Worm (Caenorhabditis elegans) whole organism, midembryonic: ENCODE data around the gene mec-12.

Experiments used
- T22C8.4 ChIP-seq: fragments of 200-800 bp; sonication (Bioruptor generic); IDR thresholded peaks from 2 replicates; pipeline ENCODE4 v1.3.6; 2022; ENCODE audit warnings: missing genetic modification characterization, missing compliant biosample characterization
- cog-1 ChIP-seq: sonication (generic microtip); optimal IDR thresholded peaks from 2 replicates; lab custom pipeline; 2016; ENCODE audit warnings: missing genetic modification characterization, missing compliant biosample characterization
- flt-1 ChIP-seq: fragments of 200-800 bp; sonication (Bioruptor generic); IDR thresholded peaks from 2 replicates; pipeline ENCODE4 v1.3.6; 2022; ENCODE audit warnings: missing genetic modification characterization, missing compliant biosample characterization
- klf-2 ChIP-seq: fragments of 200-800 bp; sonication (Bioruptor generic); conservative IDR thresholded peaks from 2 replicates; pipeline ENCODE4 v1.3.6; 2022; ENCODE audit warnings: missing genetic modification reagents, missing genetic modification characterization, missing compliant biosample characterization
- med-1 ChIP-seq: sonication (generic microtip); optimal IDR thresholded peaks from 2 replicates; lab custom pipeline; 2017; ENCODE audit warnings: missing genetic modification characterization, mild to moderate bottlenecking, missing compliant biosample characterization, antibody characterized with exemption, missing genetic modification reagents; ENCODE audit not compliant: insufficient read depth
- ref-1 ChIP-seq: fragments of 200-800 bp; sonication (Bioruptor generic); conservative IDR thresholded peaks from 2 replicates; pipeline ENCODE4 v1.3.6; 2022; ENCODE audit warnings: missing genetic modification reagents, missing genetic modification characterization, missing compliant biosample characterization
- tab-1 ChIP-seq: fragments of 200-800 bp; sonication (Bioruptor generic); IDR thresholded peaks from 2 replicates; pipeline ENCODE4 v1.3.6; 2022; ENCODE audit warnings: missing genetic modification characterization, missing compliant biosample characterization
- ztf-23 ChIP-seq: fragments of 200-800 bp; sonication (Bioruptor generic); IDR thresholded peaks from 2 replicates; pipeline ENCODE4 v1.3.6; 2022; ENCODE audit warnings: missing genetic modification reagents, missing genetic modification characterization, missing compliant biosample characterization
- ztf-29 ChIP-seq: fragments of 200-800 bp; sonication (Bioruptor generic); IDR thresholded peaks from 2 replicates; pipeline ENCODE4 v1.3.6; 2022; ENCODE audit warnings: missing genetic modification reagents, missing genetic modification characterization, missing compliant biosample characterization

The mec-12 gene

DNA sequence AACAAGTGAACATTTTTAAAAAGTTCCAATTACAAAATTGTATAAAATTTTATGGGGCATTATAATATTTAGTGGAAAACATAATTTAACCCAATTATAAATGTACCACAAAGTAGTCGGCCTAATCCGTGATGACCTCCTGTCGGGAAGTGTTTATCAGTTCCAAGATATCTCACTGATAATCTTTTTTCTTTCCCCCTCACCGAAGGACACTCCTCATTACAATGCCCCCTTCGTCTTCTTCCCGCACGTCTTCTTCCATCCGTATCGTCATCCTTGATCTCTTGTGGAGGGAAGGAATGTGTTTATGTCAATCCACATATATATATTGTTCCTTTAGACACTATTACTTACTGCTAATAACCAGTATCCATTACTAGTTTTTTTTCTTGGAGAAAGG is 26.3 kb upstream of the mec-12 start, which contains the start of gene R148.5:
Gene R148.5 (plus strand): TSS at position 331 of the 400 bp plus-strand sequence.
- TF ChIP-seq ref-1 (GFP tag; lab: Robert Waterston, UW): no peak
- TF ChIP-seq flt-1 (GFP tag; lab: Robert Waterston, UW): no peak
- no peak for TF ChIP-seq tab-1 (GFP tag; lab: Robert Waterston, UW)
- TF ChIP-seq ztf-29 (GFP tag; lab: Robert Waterston, UW): no peak
- no peak for TF ChIP-seq ztf-23
- no peak for TF ChIP-seq med-1 (GFP tag; lab: Kevin White, UChicago)
- TF ChIP-seq cog-1: no peak
- no peak for TF ChIP-seq T22C8.4
- no peak for TF ChIP-seq klf-2

ce11 chrIII:3163448-3163847 is 24.4 kb upstream of the mec-12 start:
- TF ChIP-seq tab-1 (GFP tag; lab: Robert Waterston, UW): no peak
- TF ChIP-seq ztf-29 (GFP tag; lab: Robert Waterston, UW): no peak
- no peak for TF ChIP-seq ref-1 (GFP tag; lab: Robert Waterston, UW)
- no peak for TF ChIP-seq klf-2
- TF ChIP-seq flt-1 (GFP tag; lab: Robert Waterston, UW): no peak
- TF ChIP-seq T22C8.4: no peak
- TF ChIP-seq cog-1: no peak
- no peak for TF ChIP-seq ztf-23
- no peak for TF ChIP-seq med-1 (GFP tag; lab: Kevin White, UChicago)

- TF ChIP-seq cog-1: no peak
- no peak for TF ChIP-seq klf-2
- no peak for TF ChIP-seq ztf-29 (GFP tag; lab: Robert Waterston, UW)
- no peak for TF ChIP-seq tab-1 (GFP tag; lab: Robert Waterston, UW)
- TF ChIP-seq ztf-23: no peak
- TF ChIP-seq T22C8.4: no peak
- TF ChIP-seq flt-1 (GFP tag; lab: Robert Waterston, UW): no peak
- no peak for TF ChIP-seq ref-1 (GFP tag; lab: Robert Waterston, UW)
- no peak for TF ChIP-seq med-1 (GFP tag; lab: Kevin White, UChicago)
These were observed 22.6 kb upstream of the mec-12 start for ce11 chrIII:3161600-3161999.

- no peak for TF ChIP-seq ztf-23
- no peak for TF ChIP-seq ref-1 (GFP tag; lab: Robert Waterston, UW)
- no peak for TF ChIP-seq T22C8.4
- no peak for TF ChIP-seq klf-2
- no peak for TF ChIP-seq cog-1
- no peak for TF ChIP-seq med-1 (GFP tag; lab: Kevin White, UChicago)
- TF ChIP-seq flt-1 (GFP tag; lab: Robert Waterston, UW): no peak
- no peak for TF ChIP-seq tab-1 (GFP tag; lab: Robert Waterston, UW)
- TF ChIP-seq ztf-29 (GFP tag; lab: Robert Waterston, UW): no peak
These were observed 21.5 kb upstream of the mec-12 start for ce11 chrIII:3160490-3160889.

ce11 chrIII:3154968-3155367 is 15.9 kb upstream of the mec-12 start, which contains the start of gene C44B11.1:
C44B11.1 (plus strand) TSS chrIII:3155268.
- TF ChIP-seq flt-1 (GFP tag; lab: Robert Waterston, UW) (no peak), cog-1 (no peak), ztf-23 (no peak), tab-1 (GFP tag; lab: Robert Waterston, UW) (no peak), ztf-29 (GFP tag; lab: Robert Waterston, UW) (no peak), ref-1 (GFP tag; lab: Robert Waterston, UW) (no peak), T22C8.4 (no peak), med-1 (GFP tag; lab: Kevin White, UChicago) (no peak), klf-2 (no peak)

DNA sequence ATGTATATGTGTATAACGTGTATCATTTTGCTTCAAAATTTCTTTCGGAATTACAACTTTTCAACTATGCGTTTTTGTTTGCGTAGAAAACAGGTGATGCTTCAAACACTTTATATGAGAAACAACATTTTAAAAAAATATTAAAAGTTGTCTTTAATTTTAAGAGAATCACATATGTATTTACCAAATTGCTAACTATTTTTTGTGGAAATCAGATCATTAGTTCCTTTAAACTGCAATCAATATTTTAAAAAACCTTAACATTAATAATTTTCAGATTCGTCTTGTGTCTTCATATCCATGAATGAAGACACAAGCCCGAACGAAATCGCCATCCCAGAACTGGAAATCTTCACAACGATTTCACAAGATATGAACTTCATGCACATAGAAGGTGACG is 13.8 kb upstream of the mec-12 start, which contains the start of gene C44B11.6:
Gene C44B11.6 (plus strand): TSS at position 301 of the 400 bp plus-strand sequence.
- no peak for TF ChIP-seq med-1 (GFP tag; lab: Kevin White, UChicago)
- TF ChIP-seq klf-2: no peak
- TF ChIP-seq ztf-29 (GFP tag; lab: Robert Waterston, UW): no peak
- TF ChIP-seq ztf-23: no peak
- no peak for TF ChIP-seq tab-1 (GFP tag; lab: Robert Waterston, UW)
- TF ChIP-seq T22C8.4: no peak
- no peak for TF ChIP-seq flt-1 (GFP tag; lab: Robert Waterston, UW)

DNA sequence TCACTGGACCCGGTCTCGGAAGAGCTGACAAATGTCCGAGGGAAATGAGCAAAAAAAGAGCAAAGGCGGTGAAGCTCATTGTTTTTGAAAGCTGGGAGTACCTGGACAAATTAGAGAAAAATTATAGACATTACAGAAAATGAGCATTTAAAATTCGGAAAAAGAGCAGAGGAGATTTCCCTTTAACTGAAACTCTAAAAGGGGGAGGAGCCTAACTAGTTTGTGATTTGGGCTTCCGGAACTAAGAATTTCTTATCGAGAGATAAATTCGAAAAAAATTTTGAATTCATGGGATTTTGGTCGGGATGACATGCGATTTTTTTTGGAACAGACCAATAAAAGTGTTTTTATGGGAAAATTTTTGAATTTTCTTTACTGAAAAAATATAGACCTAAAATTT is 4.6 kb upstream of the mec-12 start, which contains the start of gene C44B11.4:
Gene C44B11.4 (minus strand): TSS at position 101 of the 400 bp plus-strand sequence.
- TF ChIP-seq ztf-23 (no peak), ref-1 (GFP tag; lab: Robert Waterston, UW) (no peak), med-1 (GFP tag; lab: Kevin White, UChicago) (no peak), ztf-29 (GFP tag; lab: Robert Waterston, UW) (no peak), T22C8.4 (no peak), tab-1 (GFP tag; lab: Robert Waterston, UW) (no peak), flt-1 (GFP tag; lab: Robert Waterston, UW) (no peak)

DNA sequence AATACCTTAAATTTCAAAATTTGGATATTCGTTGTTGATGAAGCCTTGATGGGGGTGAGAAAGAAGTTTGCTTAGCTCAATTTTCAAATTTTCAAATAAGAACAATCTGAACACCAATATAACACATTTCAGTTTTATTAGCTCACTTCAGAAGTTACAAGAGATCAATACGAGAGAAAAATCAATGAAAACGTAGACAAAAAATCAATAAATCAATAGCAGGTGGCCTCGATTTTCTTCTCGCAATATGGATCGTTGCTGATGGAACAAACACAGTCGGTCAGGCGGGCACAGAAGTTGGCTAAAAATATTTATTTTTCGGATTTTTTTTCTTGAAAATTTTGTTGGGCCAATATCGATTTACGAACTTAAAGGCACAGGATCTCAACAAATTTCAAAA is 3.0 kb upstream of the mec-12 start:
- no peak for TF ChIP-seq flt-1 (GFP tag; lab: Robert Waterston, UW)
- TF ChIP-seq med-1 (GFP tag; lab: Kevin White, UChicago): no peak
- no peak for TF ChIP-seq ztf-29 (GFP tag; lab: Robert Waterston, UW)
- TF ChIP-seq ztf-23: no peak
- TF ChIP-seq cog-1: no peak
- no peak for TF ChIP-seq klf-2
- no peak for TF ChIP-seq tab-1 (GFP tag; lab: Robert Waterston, UW)
- no peak for TF ChIP-seq ref-1 (GFP tag; lab: Robert Waterston, UW)
- TF ChIP-seq T22C8.4: no peak

- TF ChIP-seq tab-1 (GFP tag; lab: Robert Waterston, UW): no peak
- TF ChIP-seq klf-2: no peak
- TF ChIP-seq ref-1 (GFP tag; lab: Robert Waterston, UW): no peak
- TF ChIP-seq flt-1 (GFP tag; lab: Robert Waterston, UW): no peak
- TF ChIP-seq T22C8.4: no peak
- TF ChIP-seq ztf-29 (GFP tag; lab: Robert Waterston, UW): no peak
- TF ChIP-seq cog-1: no peak
- TF ChIP-seq med-1 (GFP tag; lab: Kevin White, UChicago): no peak
- TF ChIP-seq ztf-23: no peak
These were observed 1.2 kb upstream of the mec-12 start for ce11 chrIII:3140227-3140626.

DNA sequence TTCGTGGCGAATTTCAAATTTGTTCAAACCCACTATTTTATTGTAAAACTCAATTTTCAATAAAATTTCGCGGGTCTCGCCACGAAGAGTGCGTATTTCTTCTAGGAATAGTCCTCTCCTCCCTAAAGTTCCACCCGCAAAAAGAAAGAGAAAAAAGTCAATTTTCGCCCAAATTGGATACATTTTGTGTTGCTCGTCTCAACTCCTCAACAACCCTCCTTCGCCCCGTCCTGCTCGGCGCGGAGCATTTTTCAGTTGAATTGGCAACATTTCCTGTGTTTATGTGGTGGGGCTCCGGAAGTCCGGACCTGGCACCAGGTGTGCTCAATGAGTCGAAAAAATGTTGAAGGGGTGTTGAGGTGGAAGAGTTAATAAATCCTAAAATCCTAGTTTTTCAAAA is 947 bp downstream of the mec-12 start:
- no peak for TF ChIP-seq cog-1
- no peak for TF ChIP-seq ref-1 (GFP tag; lab: Robert Waterston, UW)
